Fruit fly (Drosophila melanogaster) whole organism, wandering third instar larva: Measurements from ENCODE around the gene Mst89B.

Experiments used
- Abd-B ChIP-seq: fragments of >200 bp; optimal IDR thresholded peaks from 2 replicates; lab custom pipeline; 2017; ENCODE audit warnings: missing biosample characterization, missing genetic modification characterization
- CG32264 ChIP-seq: fragments of 200-800 bp; sonication (Bioruptor generic); optimal IDR thresholded peaks from 2 replicates; lab custom pipeline; 2016; ENCODE audit warnings: missing biosample characterization, missing genetic modification characterization
- CG9705 ChIP-seq: fragments of 200-800 bp; sonication (Bioruptor generic); optimal IDR thresholded peaks from 2 replicates; lab custom pipeline; 2018; ENCODE audit warnings: missing biosample characterization, mild to moderate bottlenecking, missing genetic modification characterization
- CrebA ChIP-seq: fragments of 200-800 bp; sonication (Bioruptor generic); optimal IDR thresholded peaks from 2 replicates; lab custom pipeline; 2016; ENCODE audit warnings: missing biosample characterization, mild to moderate bottlenecking, missing genetic modification characterization, borderline replicate concordance
- Dfd ChIP-seq: fragments of >200 bp; optimal IDR thresholded peaks from 2 replicates; lab custom pipeline; 2017; ENCODE audit warnings: missing biosample characterization, missing genetic modification characterization
- Dif ChIP-seq: fragments of 200-275, 200-300 bp; sonication (Bioruptor generic); optimal IDR thresholded peaks from 2 replicates; lab custom pipeline; 2018; ENCODE audit warnings: missing biosample characterization, missing genetic modification characterization; ENCODE audit not compliant: partially characterized antibody
- GATAd ChIP-seq: sonication (Bioruptor generic); optimal IDR thresholded peaks from 2 replicates; lab custom pipeline; 2016; ENCODE audit warnings: missing biosample characterization, missing genetic modification characterization
- HLH106 ChIP-seq: fragments of 200-800 bp; optimal IDR thresholded peaks from 3 replicates; lab custom pipeline; 2019; ENCODE audit warnings: missing biosample characterization, mild to moderate bottlenecking, missing genetic modification characterization, moderate library complexity
- Hnf4 ChIP-seq: fragments of 200-800 bp; sonication (Bioruptor generic); optimal IDR thresholded peaks from 2 replicates; lab custom pipeline; 2016; ENCODE audit warnings: missing biosample characterization, mild to moderate bottlenecking, missing genetic modification characterization
- Hr78 ChIP-seq: fragments of >200 bp; optimal IDR thresholded peaks from 2 replicates; lab custom pipeline; 2017; ENCODE audit warnings: missing biosample characterization, missing genetic modification characterization
- Hr83 ChIP-seq: fragments of 200-300 bp; sonication (Bioruptor generic); optimal IDR thresholded peaks from 2 replicates; lab custom pipeline; 2016; ENCODE audit warnings: missing biosample characterization, mild to moderate bottlenecking, missing genetic modification characterization, moderate library complexity; ENCODE audit not compliant: poor library complexity, severe bottlenecking
- Jra ChIP-seq: sonication (Bioruptor generic); optimal IDR thresholded peaks from 2 replicates; lab custom pipeline; 2016; ENCODE audit warnings: missing biosample characterization, missing genetic modification characterization
- Mio ChIP-seq: sonication (Bioruptor generic); optimal IDR thresholded peaks from 2 replicates; lab custom pipeline; 2016; ENCODE audit warnings: missing biosample characterization, missing genetic modification characterization
- Myc ChIP-seq: fragments of >200 bp; optimal IDR thresholded peaks from 2 replicates; lab custom pipeline; 2017
- N ChIP-seq: fragments of >200 bp; optimal IDR thresholded peaks from 2 replicates; lab custom pipeline; 2018; ENCODE audit warnings: missing biosample characterization, missing external identifiers, missing genetic modification characterization
- OdsH ChIP-seq: fragments of 200-800 bp; sonication (Bioruptor generic); optimal IDR thresholded peaks from 2 replicates; lab custom pipeline; 2016; ENCODE audit warnings: missing biosample characterization, mild to moderate bottlenecking, missing genetic modification characterization
- Rel ChIP-seq, 2 experiments: fragments of 200-800 bp; sonication (Bioruptor generic) in 1 of 2; optimal IDR thresholded peaks; 2 replicates in 1 of 2; 3 replicates in 1 of 2; lab custom pipeline; 2016 to 2019; ENCODE audit warnings: mild to moderate bottlenecking in 2 of 2, missing biosample characterization in 2 of 2, missing genetic modification characterization in 2 of 2, moderate library complexity in 1 of 2
- Sp1 ChIP-seq: fragments of 200-800 bp; sonication (Bioruptor generic); optimal IDR thresholded peaks from 3 replicates; lab custom pipeline; 2019; ENCODE audit warnings: missing biosample characterization, mild to moderate bottlenecking, missing genetic modification characterization, moderate library complexity
- Vsx2 ChIP-seq: fragments of 200-300, 225-300 bp; sonication (Bioruptor generic); optimal IDR thresholded peaks from 2 replicates; lab custom pipeline; 2018; ENCODE audit warnings: missing biosample characterization, missing genetic modification characterization; ENCODE audit not compliant: partially characterized antibody
- br ChIP-seq: fragments of 200-800 bp; sonication (Bioruptor generic); optimal IDR thresholded peaks from 2 replicates; lab custom pipeline; 2016; ENCODE audit warnings: missing biosample characterization, missing genetic modification characterization
- brk ChIP-seq: fragments of 200-800 bp; sonication (Bioruptor generic); optimal IDR thresholded peaks from 2 replicates; lab custom pipeline; 2016; ENCODE audit warnings: missing biosample characterization, mild to moderate bottlenecking, missing genetic modification characterization
- dl ChIP-seq, 2 experiments: fragments of 175-275, 200-275 bp in 1 of 2; fragments of 200-275 bp in 1 of 2; sonication (Bioruptor generic); optimal IDR thresholded peaks; lab custom pipeline; 2018; ENCODE audit warnings: mild to moderate bottlenecking in 2 of 2, missing biosample characterization in 2 of 2, missing genetic modification characterization in 2 of 2, moderate library complexity in 2 of 2; ENCODE audit not compliant: partially characterized antibody in 2 of 2, insufficient read depth in 1 of 2
- dmrt93B ChIP-seq: fragments of 200-800 bp; sonication (Bioruptor generic); optimal IDR thresholded peaks from 2 replicates; lab custom pipeline; 2018; ENCODE audit warnings: missing biosample characterization, mild to moderate bottlenecking, missing genetic modification characterization
- dsf ChIP-seq: sonication (Bioruptor generic); optimal IDR thresholded peaks from 2 replicates; lab custom pipeline; 2016; ENCODE audit warnings: missing biosample characterization, missing genetic modification characterization, borderline replicate concordance
- ey ChIP-seq: fragments of 200-800 bp; sonication (Bioruptor generic); optimal IDR thresholded peaks from 2 replicates; lab custom pipeline; 2016; ENCODE audit warnings: missing biosample characterization, missing genetic modification characterization
- foxo ChIP-seq, 2 experiments: fragments of 200-800 bp; sonication (Bioruptor generic); optimal IDR thresholded peaks; 2 replicates in 1 of 2; 3 replicates in 1 of 2; lab custom pipeline; 2016 to 2017; ENCODE audit warnings: missing biosample characterization in 2 of 2, missing genetic modification characterization in 2 of 2
- fru ChIP-seq: fragments of 200-800 bp; sonication (Bioruptor generic); optimal IDR thresholded peaks from 3 replicates; lab custom pipeline; 2016; ENCODE audit warnings: missing biosample characterization, mild to moderate bottlenecking, missing genetic modification characterization
- h ChIP-seq: fragments of 200-800 bp; sonication (Bioruptor generic); optimal IDR thresholded peaks from 3 replicates; lab custom pipeline; 2016; ENCODE audit warnings: missing biosample characterization, mild to moderate bottlenecking, missing genetic modification characterization
- jim ChIP-seq: fragments of 175-275, 200-325 bp; sonication (Bioruptor generic); optimal IDR thresholded peaks from 2 replicates; lab custom pipeline; 2016; ENCODE audit warnings: missing biosample characterization, mild to moderate bottlenecking, missing genetic modification characterization
- lola ChIP-seq: fragments of >200 bp; optimal IDR thresholded peaks from 2 replicates; lab custom pipeline; 2017; ENCODE audit warnings: missing biosample characterization, missing genetic modification characterization
- pan ChIP-seq: fragments of >200 bp; optimal IDR thresholded peaks from 2 replicates; lab custom pipeline; 2017
- psq ChIP-seq: fragments of 200-800 bp; sonication (Bioruptor generic); optimal IDR thresholded peaks from 3 replicates; lab custom pipeline; 2017; ENCODE audit warnings: missing biosample characterization, mild to moderate bottlenecking, missing genetic modification characterization, moderate library complexity
- rgr ChIP-seq: fragments of 200-800 bp; sonication (Bioruptor generic); optimal IDR thresholded peaks from 3 replicates; lab custom pipeline; 2016; ENCODE audit warnings: missing biosample characterization, mild to moderate bottlenecking, missing genetic modification characterization
- sage ChIP-seq: fragments of 200-800 bp; sonication (Bioruptor generic); optimal IDR thresholded peaks from 2 replicates; lab custom pipeline; 2016; ENCODE audit warnings: missing biosample characterization, mild to moderate bottlenecking, missing genetic modification characterization
- sv ChIP-seq: fragments of 200-800 bp; sonication (Bioruptor generic); optimal IDR thresholded peaks from 3 replicates; lab custom pipeline; 2016; ENCODE audit warnings: missing biosample characterization, missing genetic modification characterization
- tai ChIP-seq: sonication (Bioruptor generic); optimal IDR thresholded peaks from 2 replicates; lab custom pipeline; 2016; ENCODE audit warnings: missing biosample characterization, missing genetic modification characterization
- usp ChIP-seq: fragments of >200 bp; optimal IDR thresholded peaks from 2 replicates; lab custom pipeline; 2017; ENCODE audit warnings: missing biosample characterization, missing genetic modification characterization
- woc ChIP-seq: sonication (Bioruptor generic); optimal IDR thresholded peaks from 2 replicates; lab custom pipeline; 2016; ENCODE audit warnings: missing biosample characterization, mild to moderate bottlenecking, missing genetic modification characterization

Gene Mst89B

DNA sequence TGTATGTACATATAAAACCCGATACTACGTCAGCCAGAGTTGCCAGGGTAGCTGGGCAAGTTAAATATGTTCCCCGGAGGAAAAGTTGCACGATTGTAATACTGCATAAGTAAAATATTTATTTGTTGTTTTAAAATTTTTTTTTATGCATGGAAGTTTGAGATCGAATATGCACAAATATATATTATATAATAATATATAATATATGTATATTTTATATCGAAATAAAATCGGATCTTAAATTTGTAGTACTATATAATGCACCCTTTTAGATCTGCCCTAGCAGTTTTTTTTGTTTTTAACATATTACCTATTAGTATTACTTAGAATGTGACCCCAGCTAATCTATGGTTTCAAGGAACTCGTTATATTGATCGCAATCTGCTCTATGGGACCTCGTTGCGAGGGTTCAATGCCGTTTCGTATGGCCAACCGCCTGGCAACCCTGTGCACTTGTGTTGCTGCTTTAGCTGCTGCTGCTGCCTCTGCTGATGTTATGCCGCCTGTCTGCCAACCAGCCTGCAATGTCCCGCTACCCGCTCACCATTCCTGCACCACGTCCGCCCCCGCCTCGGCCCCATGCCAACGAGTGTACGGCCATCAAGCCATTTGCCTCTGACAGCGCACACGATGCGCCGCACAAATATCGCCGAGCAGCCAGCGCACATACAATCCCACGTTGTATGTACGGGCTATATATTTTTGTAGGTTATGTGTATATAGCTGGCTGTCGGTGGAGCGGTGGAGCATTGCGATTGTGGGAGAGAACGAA, 30.7 kb upstream of the Mst89B start:
- TF ChIP-seq Dif (GFP tag; lab: Kevin White, UChicago) (peak; percentile 85), Sp1 (GFP tag; lab: Kevin White, UChicago) (peak; percentile 97), N (no peak), usp (GFP tag; lab: Kevin White, UChicago) (no peak), CrebA (GFP tag; lab: Kevin White, UChicago) (peak; percentile 93), Abd-B (GFP tag; lab: Kevin White, UChicago) (no peak), pan (lab: Kevin White, UChicago) (no peak), h (no peak), sv (GFP tag; lab: Kevin White, UChicago) (peak; percentile 79), woc (peak; percentile 31), Rel (GFP tag; optimal IDR thresholded peaks at IDR 0.05; lab: Kevin White, UChicago) (no peak), Rel (tag; optimal IDR thresholded peaks at IDR 0.05; lab: Kevin White, UChicago) (peak; percentile 64), Hnf4 (GFP tag; lab: Kevin White, UChicago) (no peak), dl (GFP tag; optimal IDR thresholded peaks at IDR 0.05; lab: Kevin White, UChicago; ENCODE audit: insufficient read depth in 1 of 2, partially characterized antibody in 2 of 2) (peak; percentile 56 to 64), lola (no peak), Dfd (GFP tag; lab: Kevin White, UChicago) (peak; percentile 87), fru (GFP tag; lab: Kevin White, UChicago) (peak; percentile 45), tai (GFP tag; lab: Kevin White, UChicago) (no peak), CG9705 (peak; percentile 72), foxo (GFP tag; optimal IDR thresholded peaks at IDR 0.05; lab: Kevin White, UChicago) (peak; percentile 72 to 77), Hr83 (GFP tag; lab: Kevin White, UChicago) (peak; percentile 97), OdsH (GFP tag; lab: Kevin White, UChicago) (peak; percentile 62), Mio (GFP tag; lab: Kevin White, UChicago) (peak; percentile 37), ey (GFP tag; lab: Kevin White, UChicago) (peak; percentile 61), Myc (lab: Kevin White, UChicago) (no peak), jim (GFP tag; lab: Kevin White, UChicago) (peak; percentile 83), HLH106 (peak; percentile 92), rgr (GFP tag; lab: Kevin White, UChicago) (peak; percentile 40), Jra (GFP tag; lab: Kevin White, UChicago) (no peak), dmrt93B (peak; percentile 95), psq (GFP tag; lab: Kevin White, UChicago) (peak; percentile 65), Hr78 (GFP tag; lab: Kevin White, UChicago) (no peak), Vsx2 (no peak), sage (GFP tag; lab: Kevin White, UChicago) (peak; percentile 29), dsf (no peak), br (GFP tag; lab: Kevin White, UChicago) (peak; percentile 51), CG32264 (GFP tag; lab: Kevin White, UChicago) (no peak)
- TF ChIP-seq, all 38 proteins: peak for 22

- peak; percentile 99 for TF ChIP-seq HLH106
- TF ChIP-seq Abd-B (GFP tag; lab: Kevin White, UChicago), result no peak
- peak; percentile 69 to 72 for TF ChIP-seq dl (GFP tag; optimal IDR thresholded peaks at IDR 0.05; lab: Kevin White, UChicago; ENCODE audit: insufficient read depth in 1 of 2, partially characterized antibody in 2 of 2)
- TF ChIP-seq brk (GFP tag; lab: Kevin White, UChicago), result peak; percentile 87
- TF ChIP-seq Hr83 (GFP tag; lab: Kevin White, UChicago), result peak; percentile 91
- TF ChIP-seq usp (GFP tag; lab: Kevin White, UChicago), result no peak
- peak; percentile 50 for TF ChIP-seq Dif (GFP tag; lab: Kevin White, UChicago)
- no peak for TF ChIP-seq Rel (GFP tag; optimal IDR thresholded peaks at IDR 0.05; lab: Kevin White, UChicago)
- peak; percentile 86 for TF ChIP-seq Rel (tag; optimal IDR thresholded peaks at IDR 0.05; lab: Kevin White, UChicago)
- TF ChIP-seq jim (GFP tag; lab: Kevin White, UChicago), result peak; percentile 68
- TF ChIP-seq Dfd (GFP tag; lab: Kevin White, UChicago), result peak; percentile 83
- peak; percentile 98 for TF ChIP-seq OdsH (GFP tag; lab: Kevin White, UChicago)
- TF ChIP-seq h, result peak; percentile 92
- TF ChIP-seq woc, result peak; percentile 89
- peak; percentile 58 for TF ChIP-seq CrebA (GFP tag; lab: Kevin White, UChicago)
- peak; percentile 99 for TF ChIP-seq Sp1 (GFP tag; lab: Kevin White, UChicago)
- peak; percentile 97 for TF ChIP-seq dmrt93B
- TF ChIP-seq dsf, result peak; percentile 80
- TF ChIP-seq CG32264 (GFP tag; lab: Kevin White, UChicago), result no peak
- TF ChIP-seq psq (GFP tag; lab: Kevin White, UChicago), result peak; percentile 98
- TF ChIP-seq sv (GFP tag; lab: Kevin White, UChicago), result peak; percentile 85
- TF ChIP-seq Myc (lab: Kevin White, UChicago), result no peak
- no peak for TF ChIP-seq pan (lab: Kevin White, UChicago)
- TF ChIP-seq CG9705, result peak; percentile 96
- TF ChIP-seq sage (GFP tag; lab: Kevin White, UChicago), result peak; percentile 95
- TF ChIP-seq Hnf4 (GFP tag; lab: Kevin White, UChicago), result peak; percentile 86
- TF ChIP-seq foxo (GFP tag; optimal IDR thresholded peaks at IDR 0.05; lab: Kevin White, UChicago), result peak in 1 of 2 experiments; percentile 99
- peak; percentile 60 for TF ChIP-seq Mio (GFP tag; lab: Kevin White, UChicago)
- no peak for TF ChIP-seq Vsx2
- TF ChIP-seq fru (GFP tag; lab: Kevin White, UChicago), result peak; percentile 93
- peak; percentile 89 for TF ChIP-seq Jra (GFP tag; lab: Kevin White, UChicago)
- no peak for TF ChIP-seq N
- TF ChIP-seq GATAd (GFP tag; lab: Kevin White, UChicago), result no peak
- peak; percentile 63 for TF ChIP-seq tai (GFP tag; lab: Kevin White, UChicago)
Measured at dm6 chr3R:16236713-16237641, 29.8 kb upstream of the Mst89B start.
